Fruit fly (Drosophila melanogaster): Measurements from ENCODE around the gene CG15343.

dm6 chrX:8233915-8234565, 39.6 kb downstream of the CG15343 start:
- no peak for TF ChIP-seq ovo (GFP tag; optimal IDR thresholded peaks at IDR 0.05)
- no peak for TF ChIP-seq cnc (optimal IDR thresholded peaks at IDR 0.05)
- no peak for TF ChIP-seq kay (GFP tag; ENCODE audit: borderline replicate concordance)
- TF ChIP-seq Crg-1 (GFP tag; optimal IDR thresholded peaks at IDR 0.05): no peak
- no peak for TF ChIP-seq CG33017 (tag; optimal IDR thresholded peaks at IDR 0.05)
